Fruit fly (Drosophila melanogaster) whole organism, wandering third instar larva: ENCODE measurements around the gene pyd.

ENCODE experiments used
- Abd-B ChIP-seq: fragments of >200 bp; optimal IDR thresholded peaks from 2 replicates; lab custom pipeline; 2017; ENCODE audit warnings: missing biosample characterization, missing genetic modification characterization
- CG32264 ChIP-seq: fragments of 200-800 bp; sonication (Bioruptor generic); optimal IDR thresholded peaks from 2 replicates; lab custom pipeline; 2016; ENCODE audit warnings: missing biosample characterization, missing genetic modification characterization
- CG9705 ChIP-seq: fragments of 200-800 bp; sonication (Bioruptor generic); optimal IDR thresholded peaks from 2 replicates; lab custom pipeline; 2018; ENCODE audit warnings: missing biosample characterization, mild to moderate bottlenecking, missing genetic modification characterization
- CrebA ChIP-seq: fragments of 200-800 bp; sonication (Bioruptor generic); optimal IDR thresholded peaks from 2 replicates; lab custom pipeline; 2016; ENCODE audit warnings: missing biosample characterization, mild to moderate bottlenecking, missing genetic modification characterization, borderline replicate concordance
- Dfd ChIP-seq: fragments of >200 bp; optimal IDR thresholded peaks from 2 replicates; lab custom pipeline; 2017; ENCODE audit warnings: missing biosample characterization, missing genetic modification characterization
- Dif ChIP-seq: fragments of 200-275, 200-300 bp; sonication (Bioruptor generic); optimal IDR thresholded peaks from 2 replicates; lab custom pipeline; 2018; ENCODE audit warnings: missing biosample characterization, missing genetic modification characterization; ENCODE audit not compliant: partially characterized antibody
- GATAd ChIP-seq: sonication (Bioruptor generic); optimal IDR thresholded peaks from 2 replicates; lab custom pipeline; 2016; ENCODE audit warnings: missing biosample characterization, missing genetic modification characterization
- HLH106 ChIP-seq: fragments of 200-800 bp; optimal IDR thresholded peaks from 3 replicates; lab custom pipeline; 2019; ENCODE audit warnings: missing biosample characterization, mild to moderate bottlenecking, missing genetic modification characterization, moderate library complexity
- Hnf4 ChIP-seq: fragments of 200-800 bp; sonication (Bioruptor generic); optimal IDR thresholded peaks from 2 replicates; lab custom pipeline; 2016; ENCODE audit warnings: missing biosample characterization, mild to moderate bottlenecking, missing genetic modification characterization
- Hr78 ChIP-seq: fragments of >200 bp; optimal IDR thresholded peaks from 2 replicates; lab custom pipeline; 2017; ENCODE audit warnings: missing biosample characterization, missing genetic modification characterization
- Hr83 ChIP-seq: fragments of 200-300 bp; sonication (Bioruptor generic); optimal IDR thresholded peaks from 2 replicates; lab custom pipeline; 2016; ENCODE audit warnings: missing biosample characterization, mild to moderate bottlenecking, missing genetic modification characterization, moderate library complexity; ENCODE audit not compliant: poor library complexity, severe bottlenecking
- Jra ChIP-seq: sonication (Bioruptor generic); optimal IDR thresholded peaks from 2 replicates; lab custom pipeline; 2016; ENCODE audit warnings: missing biosample characterization, missing genetic modification characterization
- Mio ChIP-seq: sonication (Bioruptor generic); optimal IDR thresholded peaks from 2 replicates; lab custom pipeline; 2016; ENCODE audit warnings: missing biosample characterization, missing genetic modification characterization
- Myc ChIP-seq: fragments of >200 bp; optimal IDR thresholded peaks from 2 replicates; lab custom pipeline; 2017
- N ChIP-seq: fragments of >200 bp; optimal IDR thresholded peaks from 2 replicates; lab custom pipeline; 2018; ENCODE audit warnings: missing biosample characterization, missing external identifiers, missing genetic modification characterization
- OdsH ChIP-seq: fragments of 200-800 bp; sonication (Bioruptor generic); optimal IDR thresholded peaks from 2 replicates; lab custom pipeline; 2016; ENCODE audit warnings: missing biosample characterization, mild to moderate bottlenecking, missing genetic modification characterization
- Rel ChIP-seq, 2 experiments: fragments of 200-800 bp; sonication (Bioruptor generic) in 1 of 2; optimal IDR thresholded peaks; 2 replicates in 1 of 2; 3 replicates in 1 of 2; lab custom pipeline; 2016 to 2019; ENCODE audit warnings: mild to moderate bottlenecking in 2 of 2, missing biosample characterization in 2 of 2, missing genetic modification characterization in 2 of 2, moderate library complexity in 1 of 2
- Sp1 ChIP-seq: fragments of 200-800 bp; sonication (Bioruptor generic); optimal IDR thresholded peaks from 3 replicates; lab custom pipeline; 2019; ENCODE audit warnings: missing biosample characterization, mild to moderate bottlenecking, missing genetic modification characterization, moderate library complexity
- Vsx2 ChIP-seq: fragments of 200-300, 225-300 bp; sonication (Bioruptor generic); optimal IDR thresholded peaks from 2 replicates; lab custom pipeline; 2018; ENCODE audit warnings: missing biosample characterization, missing genetic modification characterization; ENCODE audit not compliant: partially characterized antibody
- br ChIP-seq: fragments of 200-800 bp; sonication (Bioruptor generic); optimal IDR thresholded peaks from 2 replicates; lab custom pipeline; 2016; ENCODE audit warnings: missing biosample characterization, missing genetic modification characterization
- brk ChIP-seq: fragments of 200-800 bp; sonication (Bioruptor generic); optimal IDR thresholded peaks from 2 replicates; lab custom pipeline; 2016; ENCODE audit warnings: missing biosample characterization, mild to moderate bottlenecking, missing genetic modification characterization
- dl ChIP-seq, 2 experiments: fragments of 175-275, 200-275 bp in 1 of 2; fragments of 200-275 bp in 1 of 2; sonication (Bioruptor generic); optimal IDR thresholded peaks; lab custom pipeline; 2018; ENCODE audit warnings: mild to moderate bottlenecking in 2 of 2, missing biosample characterization in 2 of 2, missing genetic modification characterization in 2 of 2, moderate library complexity in 2 of 2; ENCODE audit not compliant: partially characterized antibody in 2 of 2, insufficient read depth in 1 of 2
- dmrt93B ChIP-seq: fragments of 200-800 bp; sonication (Bioruptor generic); optimal IDR thresholded peaks from 2 replicates; lab custom pipeline; 2018; ENCODE audit warnings: missing biosample characterization, mild to moderate bottlenecking, missing genetic modification characterization
- dsf ChIP-seq: sonication (Bioruptor generic); optimal IDR thresholded peaks from 2 replicates; lab custom pipeline; 2016; ENCODE audit warnings: missing biosample characterization, missing genetic modification characterization, borderline replicate concordance
- ey ChIP-seq: fragments of 200-800 bp; sonication (Bioruptor generic); optimal IDR thresholded peaks from 2 replicates; lab custom pipeline; 2016; ENCODE audit warnings: missing biosample characterization, missing genetic modification characterization
- foxo ChIP-seq, 2 experiments: fragments of 200-800 bp; sonication (Bioruptor generic); optimal IDR thresholded peaks; 2 replicates in 1 of 2; 3 replicates in 1 of 2; lab custom pipeline; 2016 to 2017; ENCODE audit warnings: missing biosample characterization in 2 of 2, missing genetic modification characterization in 2 of 2
- fru ChIP-seq: fragments of 200-800 bp; sonication (Bioruptor generic); optimal IDR thresholded peaks from 3 replicates; lab custom pipeline; 2016; ENCODE audit warnings: missing biosample characterization, mild to moderate bottlenecking, missing genetic modification characterization
- h ChIP-seq: fragments of 200-800 bp; sonication (Bioruptor generic); optimal IDR thresholded peaks from 3 replicates; lab custom pipeline; 2016; ENCODE audit warnings: missing biosample characterization, mild to moderate bottlenecking, missing genetic modification characterization
- jim ChIP-seq: fragments of 175-275, 200-325 bp; sonication (Bioruptor generic); optimal IDR thresholded peaks from 2 replicates; lab custom pipeline; 2016; ENCODE audit warnings: missing biosample characterization, mild to moderate bottlenecking, missing genetic modification characterization
- lola ChIP-seq: fragments of >200 bp; optimal IDR thresholded peaks from 2 replicates; lab custom pipeline; 2017; ENCODE audit warnings: missing biosample characterization, missing genetic modification characterization
- pan ChIP-seq: fragments of >200 bp; optimal IDR thresholded peaks from 2 replicates; lab custom pipeline; 2017
- psq ChIP-seq: fragments of 200-800 bp; sonication (Bioruptor generic); optimal IDR thresholded peaks from 3 replicates; lab custom pipeline; 2017; ENCODE audit warnings: missing biosample characterization, mild to moderate bottlenecking, missing genetic modification characterization, moderate library complexity
- rgr ChIP-seq: fragments of 200-800 bp; sonication (Bioruptor generic); optimal IDR thresholded peaks from 3 replicates; lab custom pipeline; 2016; ENCODE audit warnings: missing biosample characterization, mild to moderate bottlenecking, missing genetic modification characterization
- sage ChIP-seq: fragments of 200-800 bp; sonication (Bioruptor generic); optimal IDR thresholded peaks from 2 replicates; lab custom pipeline; 2016; ENCODE audit warnings: missing biosample characterization, mild to moderate bottlenecking, missing genetic modification characterization
- sv ChIP-seq: fragments of 200-800 bp; sonication (Bioruptor generic); optimal IDR thresholded peaks from 3 replicates; lab custom pipeline; 2016; ENCODE audit warnings: missing biosample characterization, missing genetic modification characterization
- tai ChIP-seq: sonication (Bioruptor generic); optimal IDR thresholded peaks from 2 replicates; lab custom pipeline; 2016; ENCODE audit warnings: missing biosample characterization, missing genetic modification characterization
- usp ChIP-seq: fragments of >200 bp; optimal IDR thresholded peaks from 2 replicates; lab custom pipeline; 2017; ENCODE audit warnings: missing biosample characterization, missing genetic modification characterization
- woc ChIP-seq: sonication (Bioruptor generic); optimal IDR thresholded peaks from 2 replicates; lab custom pipeline; 2016; ENCODE audit warnings: missing biosample characterization, mild to moderate bottlenecking, missing genetic modification characterization

The pyd gene

DNA sequence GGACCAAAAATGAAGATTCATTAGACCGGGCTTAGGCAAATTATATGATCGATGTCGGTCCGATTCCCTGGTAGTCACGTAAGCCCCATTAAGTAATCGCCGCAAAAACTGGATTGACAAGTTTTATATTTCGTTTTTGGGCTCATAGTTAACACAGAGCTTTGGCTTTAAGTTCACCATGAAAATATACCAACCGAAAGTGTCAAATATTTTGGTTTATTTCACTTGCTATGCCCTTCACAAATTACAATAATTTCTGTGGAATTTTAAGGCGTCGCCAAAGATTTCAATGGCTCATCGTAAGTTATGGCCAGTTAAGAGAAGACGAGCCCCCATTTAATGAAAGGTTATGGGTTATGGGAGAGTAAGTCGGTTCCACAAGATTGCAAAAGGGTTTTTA is 40.0 kb downstream of the pyd start:
- TF ChIP-seq Rel (GFP tag; optimal IDR thresholded peaks at IDR 0.05; lab: Kevin White, UChicago) = no peak
- no peak for TF ChIP-seq Rel (tag; optimal IDR thresholded peaks at IDR 0.05; lab: Kevin White, UChicago)
- TF ChIP-seq brk (GFP tag; lab: Kevin White, UChicago) = no peak
- no peak for TF ChIP-seq Jra
- TF ChIP-seq Vsx2 (GFP tag; lab: Kevin White, UChicago) = no peak
- no peak for TF ChIP-seq GATAd (GFP tag; lab: Kevin White, UChicago)
- TF ChIP-seq Sp1 (GFP tag; lab: Kevin White, UChicago) = no peak
- no peak for TF ChIP-seq ey
- TF ChIP-seq fru (GFP tag; lab: Kevin White, UChicago) = no peak

DNA sequence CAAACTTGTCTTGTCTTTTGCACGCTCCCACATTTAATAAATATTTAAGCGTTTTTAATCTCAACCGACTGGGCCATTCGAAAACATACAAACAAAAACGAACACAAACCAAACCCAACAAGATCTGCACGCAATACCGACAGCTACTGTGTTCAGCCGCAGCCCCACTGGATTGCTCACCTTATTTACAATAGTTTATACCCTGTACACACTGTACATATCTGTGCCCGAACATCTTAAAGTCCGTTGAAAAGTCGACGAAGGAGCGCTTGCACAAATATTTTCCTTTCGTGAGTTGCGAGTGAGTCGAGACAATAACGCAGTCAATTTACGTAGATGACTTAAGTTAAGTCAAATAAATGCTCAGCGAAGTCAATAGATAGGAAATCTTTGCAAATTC is 41.3 kb downstream of the pyd start:
- TF ChIP-seq rgr (GFP tag; lab: Kevin White, UChicago) = peak; percentile 21
- TF ChIP-seq HLH106 (tag; lab: Kevin White, UChicago) = no peak

DNA sequence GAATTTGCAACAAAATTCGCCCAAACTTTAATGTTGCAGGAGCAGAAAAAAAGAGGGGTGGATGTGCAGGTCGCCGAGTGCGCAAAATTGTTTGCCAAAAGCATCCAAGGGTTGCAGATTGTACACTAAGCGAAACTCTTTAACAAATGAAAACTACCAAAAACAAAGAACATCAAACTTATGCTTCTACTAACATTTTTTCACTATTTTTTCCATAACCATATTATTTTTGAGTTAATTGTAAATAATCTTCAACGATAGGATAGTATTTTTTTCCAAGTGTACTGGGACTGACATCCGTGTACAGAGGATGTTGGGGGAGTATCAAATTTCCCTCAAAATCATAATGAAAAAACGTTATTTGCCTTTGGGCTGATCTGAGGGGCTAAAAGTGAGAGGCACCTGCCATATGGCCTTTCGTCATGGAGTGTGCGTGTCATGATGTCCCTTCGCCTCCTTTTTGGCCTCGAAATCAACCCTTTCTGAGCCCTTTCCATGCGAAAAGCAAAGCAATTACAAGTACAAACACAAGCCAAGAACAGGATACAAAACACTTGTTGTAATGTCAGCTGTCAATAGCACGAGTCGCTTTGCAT is 44.8 kb downstream of the pyd start:
- TF ChIP-seq CG9705 (GFP tag; lab: Kevin White, UChicago) = peak; percentile 65
- TF ChIP-seq Mio (GFP tag; lab: Kevin White, UChicago) = no peak
- peak; percentile 64 for TF ChIP-seq brk (GFP tag; lab: Kevin White, UChicago)
- TF ChIP-seq Rel (GFP tag; optimal IDR thresholded peaks at IDR 0.05; lab: Kevin White, UChicago) = peak; percentile 4
- TF ChIP-seq Rel (tag; optimal IDR thresholded peaks at IDR 0.05; lab: Kevin White, UChicago) = peak; percentile 46
- TF ChIP-seq psq (GFP tag; lab: Kevin White, UChicago) = peak; percentile 69
- TF ChIP-seq usp (GFP tag; lab: Kevin White, UChicago) = no peak
- no peak for TF ChIP-seq Myc (lab: Kevin White, UChicago)
- TF ChIP-seq rgr (GFP tag; lab: Kevin White, UChicago) = peak; percentile 81
- TF ChIP-seq Sp1 (GFP tag; lab: Kevin White, UChicago) = peak; percentile 90
- TF ChIP-seq Hnf4 (GFP tag; lab: Kevin White, UChicago) = peak; percentile 76
- TF ChIP-seq Dfd (GFP tag; lab: Kevin White, UChicago) = no peak
- no peak for TF ChIP-seq Hr78
- TF ChIP-seq br (GFP tag; lab: Kevin White, UChicago) = peak; percentile 76
- TF ChIP-seq ey = peak; percentile 80
- TF ChIP-seq tai (GFP tag; lab: Kevin White, UChicago) = peak; percentile 14
- TF ChIP-seq N (GFP tag; lab: Kevin White, UChicago) = no peak
- TF ChIP-seq dmrt93B (GFP tag; lab: Kevin White, UChicago) = peak; percentile 37
- no peak for TF ChIP-seq dsf (GFP tag; lab: Kevin White, UChicago)
- peak; percentile 10 for TF ChIP-seq sage (GFP tag; lab: Kevin White, UChicago)
- TF ChIP-seq lola (GFP tag; lab: Kevin White, UChicago) = no peak
- peak; percentile 74 for TF ChIP-seq OdsH
- peak; percentile 5 for TF ChIP-seq Jra
- TF ChIP-seq Hr83 (GFP tag; lab: Kevin White, UChicago) = no peak
- no peak for TF ChIP-seq sv (GFP tag; lab: Kevin White, UChicago)
- no peak for TF ChIP-seq Vsx2 (GFP tag; lab: Kevin White, UChicago)
- TF ChIP-seq h = peak; percentile 81
- TF ChIP-seq Dif (GFP tag; lab: Kevin White, UChicago) = no peak
- TF ChIP-seq CrebA (GFP tag; lab: Kevin White, UChicago) = no peak
- TF ChIP-seq GATAd (GFP tag; lab: Kevin White, UChicago) = no peak
- TF ChIP-seq HLH106 (tag; lab: Kevin White, UChicago) = peak; percentile 82
- TF ChIP-seq dl (GFP tag; optimal IDR thresholded peaks at IDR 0.05; lab: Kevin White, UChicago; ENCODE audit: insufficient read depth in 1 of 2, partially characterized antibody in 2 of 2) = no peak
- peak in 1 of 2 experiments; percentile 87 for TF ChIP-seq foxo (GFP tag; optimal IDR thresholded peaks at IDR 0.05; lab: Kevin White, UChicago)
- no peak for TF ChIP-seq jim (GFP tag; lab: Kevin White, UChicago)
- no peak for TF ChIP-seq Abd-B (GFP tag; lab: Kevin White, UChicago)
- TF ChIP-seq CG32264 (GFP tag; lab: Kevin White, UChicago) = no peak
- no peak for TF ChIP-seq pan
- peak; percentile 83 for TF ChIP-seq fru (GFP tag; lab: Kevin White, UChicago)
- peak; percentile 70 for TF ChIP-seq woc (GFP tag; lab: Kevin White, UChicago)
